Fruit fly (Drosophila melanogaster): ENCODE measurements around the gene CG2017.

The CG2017 gene

DNA sequence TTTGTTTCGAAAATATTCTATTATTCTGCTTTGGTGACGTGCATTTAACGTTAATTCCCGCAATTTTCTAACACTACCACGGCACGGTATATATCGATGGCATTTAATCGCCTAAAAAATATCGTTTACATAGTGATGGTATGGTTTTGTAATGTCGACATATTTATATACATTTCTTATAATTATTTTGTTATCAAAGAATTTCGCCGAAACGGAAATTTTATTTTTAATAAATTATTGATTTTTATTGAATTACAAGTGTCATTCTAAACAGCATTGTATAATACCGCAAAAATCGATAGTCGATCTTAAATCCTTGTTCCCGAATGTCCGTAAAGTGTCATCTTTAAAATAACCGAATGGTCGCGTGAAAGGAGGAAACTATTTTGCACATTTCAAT is 37.7 kb downstream of the CG2017 start, which contains the start of the genes Sec20 and dgrn (continued):
- TF ChIP-seq ewg (GFP tag; optimal IDR thresholded peaks at IDR 0.05) (peak; percentile 18), da (GFP tag; optimal IDR thresholded peaks at IDR 0.05) (no peak), bigmax (GFP tag; optimal IDR thresholded peaks at IDR 0.05) (no peak), Dad (GFP tag; optimal IDR thresholded peaks at IDR 0.05) (no peak), CG17568 (GFP tag; optimal IDR thresholded peaks at IDR 0.05) (peak; percentile 38), CG11723 (GFP tag; optimal IDR thresholded peaks at IDR 0.05) (peak; percentile 19), NfI (GFP tag; optimal IDR thresholded peaks at IDR 0.05) (peak; percentile 53), sd (tag; optimal IDR thresholded peaks at IDR 0.05) (peak; percentile 75), CG7928 (GFP tag; optimal IDR thresholded peaks at IDR 0.05) (no peak), stwl (tag; optimal IDR thresholded peaks at IDR 0.05) (peak; percentile 90), CG9797 (GFP tag; optimal IDR thresholded peaks at IDR 0.05) (peak; percentile 29), CG10959 (GFP tag; IDR thresholded peaks at IDR 0.05) (peak; percentile 28; the same call in 1 of the 2 replicates), CG9932 (GFP tag; IDR thresholded peaks at IDR 0.05) (peak; percentile 87), unc-4 (GFP tag; IDR thresholded peaks at IDR 0.05; ENCODE audit: partially characterized antibody) (peak; percentile 95), unpg (GFP tag; optimal IDR thresholded peaks at IDR 0.05) (peak; percentile 62), dan (GFP tag; IDR thresholded peaks at IDR 0.05) (no peak), CG2199 (GFP tag; IDR thresholded peaks at IDR 0.05) (0 out of 3 replicates have a peak, but pooled peaks have one; percentile 28), sc (optimal IDR thresholded peaks at IDR 0.05) (no peak), sc (GFP tag; optimal IDR thresholded peaks at IDR 0.05) (peak; percentile 30), CG10431 (GFP tag; optimal IDR thresholded peaks at IDR 0.05) (no peak), CG15601 (tag; optimal IDR thresholded peaks at IDR 0.05) (peak; percentile 68), seq (GFP tag; IDR thresholded peaks at IDR 0.05) (no peak), CkIIα-i1 (GFP tag; IDR thresholded peaks at IDR 0.05) (no peak), scrt (GFP tag; optimal IDR thresholded peaks at IDR 0.05) (no peak), CG9215 (GFP tag; IDR thresholded peaks at IDR 0.05) (peak; percentile 58), Mad (GFP tag; optimal IDR thresholded peaks at IDR 0.05) (peak; percentile 48), dmrt11E (tag; optimal IDR thresholded peaks at IDR 0.05) (peak; percentile 75), Kr (GFP tag; optimal IDR thresholded peaks at IDR 0.05) (no peak), CG9876 (GFP tag; optimal IDR thresholded peaks at IDR 0.05) (no peak), CG2129 (GFP tag; IDR thresholded peaks at IDR 0.05; ENCODE audit: partially characterized antibody) (peak; percentile 84), Ptx1 (GFP tag; IDR thresholded peaks at IDR 0.05) (peak; percentile 75), Rfx (GFP tag; IDR thresholded peaks at IDR 0.05) (peak; percentile 78), chn (GFP tag; optimal IDR thresholded peaks at IDR 0.05) (peak; percentile 50), CG16863 (GFP tag; optimal IDR thresholded peaks at IDR 0.05) (no peak), Hand (GFP tag; optimal IDR thresholded peaks at IDR 0.05) (no peak), MTF-1 (GFP tag; optimal IDR thresholded peaks at IDR 0.05; ENCODE audit: borderline replicate concordance) (no peak), otp (GFP tag; IDR thresholded peaks at IDR 0.05) (no peak), az2 (GFP tag; optimal IDR thresholded peaks at IDR 0.05) (peak; percentile 70), Hr78 (GFP tag; optimal IDR thresholded peaks at IDR 0.05) (no peak), CG3065 (GFP tag; optimal IDR thresholded peaks at IDR 0.05) (peak; percentile 42), CG3838 (GFP tag; optimal IDR thresholded peaks at IDR 0.05) (no peak), CG15269 (tag; optimal IDR thresholded peaks at IDR 0.05) (peak; percentile 62), CG6765 (GFP tag; optimal IDR thresholded peaks at IDR 0.05) (peak; percentile 9), CG4820 (GFP tag; optimal IDR thresholded peaks at IDR 0.05) (peak; percentile 57), abd-A (tag; optimal IDR thresholded peaks at IDR 0.05) (no peak), crol (GFP tag; IDR thresholded peaks at IDR 0.05) (no peak), B-H2 (GFP tag; optimal IDR thresholded peaks at IDR 0.05) (peak; percentile 81), CG18262 (tag; optimal IDR thresholded peaks at IDR 0.05) (peak; percentile 72), crp (GFP tag; optimal IDR thresholded peaks at IDR 0.05) (peak in 1 of 2 experiments; percentile 6), oc (tag; optimal IDR thresholded peaks at IDR 0.05) (peak; percentile 26), Hr39 (optimal IDR thresholded peaks at IDR 0.05) (no peak)
